Fruit fly (Drosophila melanogaster): Measurements from ENCODE around the gene Dhc1.

Dhc1 gene

DNA sequence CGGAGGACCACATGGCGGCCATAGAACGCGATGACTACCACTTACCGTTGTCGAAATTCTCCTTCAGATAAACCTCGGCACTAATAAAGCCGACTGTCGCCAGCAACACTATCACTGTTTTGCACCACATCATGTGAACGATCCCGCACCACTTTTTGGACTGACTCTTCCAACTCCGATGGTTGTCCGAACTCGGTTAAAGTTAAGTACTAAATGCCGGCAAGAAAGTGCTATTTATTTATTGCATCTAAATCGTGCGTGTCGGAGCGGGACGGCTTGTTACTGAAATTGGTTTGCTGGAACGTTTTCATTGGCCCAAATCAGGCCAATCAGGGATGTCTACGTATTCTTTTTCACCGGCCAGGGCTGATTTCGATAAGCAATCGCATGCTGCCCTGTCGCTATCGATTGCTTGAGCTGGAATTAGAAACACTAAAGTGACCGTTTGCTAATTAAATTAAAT lies 43.8 kb downstream of the Dhc1 start, which contains the start of gene Calr (continued):
- TF ChIP-seq Dbx (GFP tag; IDR thresholded peaks at IDR 0.05) (no peak), CG4730 (GFP tag; IDR thresholded peaks at IDR 0.05) (no peak), CG7987 (GFP tag; optimal IDR thresholded peaks at IDR 0.05) (peak; percentile 63), Bdp1 (GFP tag; optimal IDR thresholded peaks at IDR 0.05) (peak; percentile 34), CG7928 (GFP tag; optimal IDR thresholded peaks at IDR 0.05) (peak; percentile 47), hb (GFP tag; IDR thresholded peaks at IDR 0.05; ENCODE audit: partially characterized antibody) (no peak), z (GFP tag; IDR thresholded peaks at IDR 0.05) (no peak), Mes4 (GFP tag; optimal IDR thresholded peaks at IDR 0.05) (peak; percentile 1), CG4328 (GFP tag; optimal IDR thresholded peaks at IDR 0.05) (peak; percentile 31), B-H2 (GFP tag; optimal IDR thresholded peaks at IDR 0.05) (peak; percentile 79), gfzf (GFP tag; optimal IDR thresholded peaks at IDR 0.05) (peak; percentile 48), CG8388 (GFP tag; optimal IDR thresholded peaks at IDR 0.05) (peak; percentile 14), dmrt11E (tag; optimal IDR thresholded peaks at IDR 0.05) (peak; percentile 27), Gsc (GFP tag; IDR thresholded peaks at IDR 0.05) (no peak), CG13296 (GFP tag; optimal IDR thresholded peaks at IDR 0.05) (peak; percentile 56), nau (GFP tag; optimal IDR thresholded peaks at IDR 0.05) (peak; percentile 33), Dref (GFP tag; IDR thresholded peaks at IDR 0.05) (no peak), Myb (GFP tag; optimal IDR thresholded peaks at IDR 0.05) (peak; percentile 82), Fer1 (GFP tag; optimal IDR thresholded peaks at IDR 0.05) (peak; percentile 72), bbx (GFP tag; IDR thresholded peaks at IDR 0.05; ENCODE audit: partially characterized antibody) (no peak), abd-A (tag; optimal IDR thresholded peaks at IDR 0.05) (peak; percentile 95), chif (GFP tag; optimal IDR thresholded peaks at IDR 0.05) (peak in 1 of 2 experiments; percentile 3), Ravus (GFP tag; IDR thresholded peaks at IDR 0.05) (no peak), CG7357 (GFP tag; IDR thresholded peaks at IDR 0.05) (no peak), CG34224 (GFP tag; IDR thresholded peaks at IDR 0.05; ENCODE audit: partially characterized antibody) (no peak), sr (GFP tag; IDR thresholded peaks at IDR 0.05) (no peak), CG7745 (tag; optimal IDR thresholded peaks at IDR 0.05) (peak; percentile 92), CG1603 (tag; optimal IDR thresholded peaks at IDR 0.05) (peak; percentile 48), PHDP (tag; optimal IDR thresholded peaks at IDR 0.05) (peak; percentile 30), CG4820 (GFP tag; optimal IDR thresholded peaks at IDR 0.05) (no peak), CG30403 (GFP tag; optimal IDR thresholded peaks at IDR 0.05) (no peak), CG10543 (GFP tag; optimal IDR thresholded peaks at IDR 0.05) (peak; percentile 34), BtbVII (GFP tag; optimal IDR thresholded peaks at IDR 0.05) (peak; percentile 71), zen (tag; optimal IDR thresholded peaks at IDR 0.05) (peak; percentile 63), CG6272 (GFP tag; IDR thresholded peaks at IDR 0.05) (peak; percentile 32; the same call in 1 of the 2 replicates), Xbp1 (GFP tag; optimal IDR thresholded peaks at IDR 0.05) (peak; percentile 100), CG12769 (tag; optimal IDR thresholded peaks at IDR 0.05) (no peak), Taf1 (GFP tag; IDR thresholded peaks at IDR 0.05) (no peak), yki (optimal IDR thresholded peaks at IDR 0.05) (no peak), schlank (tag; optimal IDR thresholded peaks at IDR 0.05) (peak; percentile 7), CG11560 (tag; IDR thresholded peaks at IDR 0.05) (no peak), inv (GFP tag; IDR thresholded peaks at IDR 0.05; ENCODE audit: partially characterized antibody) (no peak), shn (GFP tag; optimal IDR thresholded peaks at IDR 0.05) (peak; percentile 43), CG2116 (GFP tag; optimal IDR thresholded peaks at IDR 0.05) (peak; percentile 100), CG14441 (GFP tag; IDR thresholded peaks at IDR 0.05) (no peak), Lhr (GFP tag; optimal IDR thresholded peaks at IDR 0.05) (peak; percentile 93), Mad (GFP tag; optimal IDR thresholded peaks at IDR 0.05) (no peak), CG7786 (GFP tag; optimal IDR thresholded peaks at IDR 0.05) (no peak), BEAF-32 (GFP tag; optimal IDR thresholded peaks at IDR 0.05) (peak; percentile 78), CG11504 (tag; optimal IDR thresholded peaks at IDR 0.05) (no peak), CG13424 (tag; optimal IDR thresholded peaks at IDR 0.05) (no peak)
